Fruit fly (Drosophila melanogaster) whole organism, embryonic: ENCODE results near the gene CG43332.

Experiments
- Ada2b ChIP-seq: fragments of 200-800 bp; sonication (Bioruptor generic); IDR thresholded peaks from 2 replicates; pipeline ENCODE4 v1.3.6; 2022; ENCODE audit warnings: missing biosample characterization, missing genetic modification characterization
- Aef1 ChIP-seq: fragments of 200-800 bp; sonication (Bioruptor generic); IDR thresholded peaks from 3 replicates; pipeline ENCODE4 v1.3.6; 2022; ENCODE audit warnings: missing biosample characterization, missing genetic modification characterization
- CG10979 ChIP-seq: fragments of 200-800 bp; sonication (Bioruptor generic); optimal IDR thresholded peaks from 2 replicates; lab custom pipeline; 2018; ENCODE audit warnings: missing biosample characterization, mild to moderate bottlenecking, missing genetic modification characterization, moderate library complexity
- CG11398 ChIP-seq: fragments of 200-800 bp; sonication (Bioruptor generic); optimal IDR thresholded peaks from 2 replicates; lab custom pipeline; 2016; ENCODE audit warnings: missing biosample characterization, missing genetic modification characterization
- CG12391 ChIP-seq: fragments of 200-800 bp; sonication (Bioruptor generic); optimal IDR thresholded peaks from 3 replicates; lab custom pipeline; 2018; ENCODE audit warnings: missing biosample characterization, mild to moderate bottlenecking, missing genetic modification characterization, moderate library complexity
- CG12744 ChIP-seq: fragments of 200-800 bp; sonication (Bioruptor generic); optimal IDR thresholded peaks from 2 replicates; lab custom pipeline; 2016; ENCODE audit warnings: missing biosample characterization, missing genetic modification characterization
- CG13296 ChIP-seq: fragments of 200-800 bp; sonication (Bioruptor generic); optimal IDR thresholded peaks from 3 replicates; lab custom pipeline; 2018; ENCODE audit warnings: missing biosample characterization, mild to moderate bottlenecking, missing genetic modification characterization
- CG15269 ChIP-seq: fragments of 200-800 bp; sonication (Bioruptor generic); optimal IDR thresholded peaks from 2 replicates; lab custom pipeline; 2018; ENCODE audit warnings: missing biosample characterization, mild to moderate bottlenecking, missing genetic modification characterization, moderate library complexity
- CG1529 ChIP-seq: fragments of 200-800 bp; sonication (Bioruptor generic); optimal IDR thresholded peaks from 3 replicates; lab custom pipeline; 2018; ENCODE audit warnings: missing biosample characterization, missing genetic modification characterization
- CG17612 ChIP-seq: fragments of 200-800 bp; sonication (Bioruptor generic); IDR thresholded peaks from 2 replicates; pipeline ENCODE4 v1.3.6; 2022; ENCODE audit warnings: missing biosample characterization, missing genetic modification characterization
- CG2712 ChIP-seq: fragments of 200-800 bp; optimal IDR thresholded peaks from 3 replicates; lab custom pipeline; 2019; ENCODE audit warnings: missing biosample characterization, mild to moderate bottlenecking, missing genetic modification characterization, moderate library complexity
- CG30431 ChIP-seq: fragments of 200-800 bp; sonication (Bioruptor generic); optimal IDR thresholded peaks from 2 replicates; lab custom pipeline; 2017; ENCODE audit warnings: missing biosample characterization, missing genetic modification characterization
- CG6272 ChIP-seq: fragments of 200-800 bp; sonication (Bioruptor generic); IDR thresholded peaks from 2 replicates; pipeline ENCODE4 v1.3.6; 2022; ENCODE audit warnings: missing biosample characterization, missing genetic modification characterization
- CG6813 ChIP-seq: fragments of 200-800 bp; sonication (Bioruptor generic); optimal IDR thresholded peaks from 2 replicates; lab custom pipeline; 2017; ENCODE audit warnings: missing biosample characterization, missing genetic modification characterization, mild to moderate bottlenecking, moderate library complexity, missing genetic modification reagents
- CG8290 ChIP-seq, 3 experiments: fragments of 200-800 bp; sonication (Bioruptor generic); optimal IDR thresholded peaks; 2 replicates each; lab custom pipeline; 2016 to 2019; ENCODE audit warnings: missing biosample characterization in 3 of 3, missing genetic modification characterization in 3 of 3, mild to moderate bottlenecking in 2 of 3, moderate library complexity in 1 of 3
- CTCF ChIP-seq: fragments of 200-800 bp; sonication (Bioruptor generic); optimal IDR thresholded peaks from 2 replicates; lab custom pipeline; 2017; ENCODE audit warnings: missing biosample characterization, mild to moderate bottlenecking, missing genetic modification characterization, moderate library complexity
- D19A ChIP-seq: fragments of 200-800 bp; optimal IDR thresholded peaks from 3 replicates; lab custom pipeline; 2019; ENCODE audit warnings: missing biosample characterization, mild to moderate bottlenecking, missing genetic modification characterization, moderate library complexity
- Dbx ChIP-seq: fragments of 200-800 bp; sonication (Bioruptor generic); IDR thresholded peaks from 3 replicates; pipeline ENCODE4 v1.3.6; 2022; ENCODE audit warnings: missing biosample characterization, missing genetic modification characterization
- Dll ChIP-seq: fragments of 200-800 bp; sonication (Bioruptor generic); IDR thresholded peaks from 4 replicates; pipeline ENCODE4 v1.3.6; 2022; ENCODE audit warnings: missing biosample characterization, missing genetic modification characterization; ENCODE audit not compliant: partially characterized antibody
- NfI ChIP-seq: fragments of 200-800 bp; sonication (Bioruptor generic); optimal IDR thresholded peaks from 3 replicates; lab custom pipeline; 2018; ENCODE audit warnings: missing biosample characterization, mild to moderate bottlenecking, missing genetic modification characterization, moderate library complexity
- Oaz ChIP-seq: fragments of 200-800 bp; sonication (Bioruptor generic); IDR thresholded peaks from 2 replicates; pipeline ENCODE4 v1.3.6; 2022; ENCODE audit warnings: missing biosample characterization, missing genetic modification characterization
- Ravus ChIP-seq: fragments of 200-800 bp; sonication (Bioruptor generic); IDR thresholded peaks from 2 replicates; pipeline ENCODE4 v1.3.6; 2022; ENCODE audit warnings: missing biosample characterization, missing genetic modification characterization
- Spps ChIP-seq: fragments of 200-800 bp; sonication (Bioruptor generic); optimal IDR thresholded peaks from 2 replicates; lab custom pipeline; 2018; ENCODE audit warnings: missing biosample characterization, mild to moderate bottlenecking, missing genetic modification characterization
- Taf1 ChIP-seq: fragments of 200-800 bp; sonication (Bioruptor generic); IDR thresholded peaks from 2 replicates; pipeline ENCODE4 v1.3.6; 2022; ENCODE audit warnings: missing biosample characterization, missing genetic modification characterization
- Trl ChIP-seq, 3 experiments: fragments of >200 bp in 2 of 3; fragments of 200-800 bp in 1 of 3; sonication (Bioruptor generic) in 1 of 3; optimal IDR thresholded peaks; 2 replicates in 1 of 3; 3 replicates in 2 of 3; lab custom pipeline; 2016 to 2017; ENCODE audit warnings: missing biosample characterization in 1 of 3, missing genetic modification characterization in 1 of 3
- Xrp1 ChIP-seq: fragments of 200-800 bp; sonication (Bioruptor generic); IDR thresholded peaks from 2 replicates; pipeline ENCODE4 v1.3.6; 2022; ENCODE audit warnings: missing biosample characterization, missing genetic modification characterization
- amos ChIP-seq: fragments of 200-800 bp; sonication (Bioruptor generic); IDR thresholded peaks from 2 replicates; pipeline ENCODE4 v1.3.6; 2022; ENCODE audit warnings: missing biosample characterization, missing genetic modification characterization; ENCODE audit not compliant: partially characterized antibody
- caup ChIP-seq: fragments of 200-800 bp; sonication (Bioruptor generic); optimal IDR thresholded peaks from 3 replicates; lab custom pipeline; 2017; ENCODE audit warnings: missing biosample characterization, mild to moderate bottlenecking, missing genetic modification characterization, moderate library complexity; ENCODE audit not compliant: severe bottlenecking
- cg ChIP-seq: fragments of 200-800 bp; sonication (Bioruptor generic); optimal IDR thresholded peaks from 3 replicates; lab custom pipeline; 2019; ENCODE audit warnings: missing biosample characterization, mild to moderate bottlenecking, missing genetic modification characterization, moderate library complexity
- chinmo ChIP-seq: fragments of 200-800 bp; sonication (Bioruptor generic); IDR thresholded peaks from 4 replicates; pipeline ENCODE4 v1.3.6; 2022; ENCODE audit warnings: missing biosample characterization, missing genetic modification characterization; ENCODE audit not compliant: partially characterized antibody
- dan ChIP-seq: fragments of 200-800 bp; sonication (Bioruptor generic); IDR thresholded peaks from 2 replicates; pipeline ENCODE4 v1.3.6; 2022; ENCODE audit warnings: missing biosample characterization, missing genetic modification characterization
- danr ChIP-seq: fragments of 200-800 bp; sonication (Bioruptor generic); IDR thresholded peaks from 2 replicates; pipeline ENCODE4 v1.3.6; 2022; ENCODE audit warnings: missing biosample characterization, missing genetic modification characterization
- dpn ChIP-seq, 2 experiments: fragments of 200-800 bp; sonication (Bioruptor generic); optimal IDR thresholded peaks; 3 replicates each; lab custom pipeline; 2016; ENCODE audit warnings: missing biosample characterization in 2 of 2, missing genetic modification characterization in 2 of 2
- fd102C ChIP-seq: fragments of 200-800 bp; sonication (Bioruptor generic); optimal IDR thresholded peaks from 2 replicates; lab custom pipeline; 2018; ENCODE audit warnings: missing biosample characterization, mild to moderate bottlenecking, missing genetic modification characterization, moderate library complexity
- kni ChIP-seq: fragments of 200-800 bp; sonication (Bioruptor generic); optimal IDR thresholded peaks from 3 replicates; lab custom pipeline; 2017; ENCODE audit warnings: mild to moderate bottlenecking, missing biosample characterization, missing genetic modification reagents, missing genetic modification characterization
- pan ChIP-seq, 4 experiments: fragments of >200 bp in 3 of 4; fragments of 200-800 bp in 1 of 4; sonication (Bioruptor generic) in 1 of 4; optimal IDR thresholded peaks in 3 of 4; IDR thresholded peaks in 1 of 4; 2 replicates each; pipeline versions ENCODE4 v1.3.6 to Lab custom; 2017 to 2022; ENCODE audit warnings: missing biosample characterization in 2 of 4, missing genetic modification characterization in 2 of 4, mixed read lengths in 1 of 4
- ssp ChIP-seq: fragments of 200-800 bp; sonication (Bioruptor generic); IDR thresholded peaks from 2 replicates; pipeline ENCODE4 v1.3.6; 2022; ENCODE audit warnings: missing biosample characterization, missing genetic modification characterization
- wor ChIP-seq: fragments of 200-800 bp; sonication (Bioruptor generic); IDR thresholded peaks from 2 replicates; pipeline ENCODE4 v1.3.6; 2022; ENCODE audit warnings: missing biosample characterization, missing genetic modification characterization
- yki ChIP-seq: fragments of >200 bp; optimal IDR thresholded peaks from 3 replicates; lab custom pipeline; 2018

Gene CG43332

dm6 chr2L:14198341-14198740 lies 35.3 kb upstream of the CG43332 start (continued):
- TF ChIP-seq Taf1 (no peak), CG6272 (no peak), kni (GFP tag; lab: Kevin White, UChicago) (peak; percentile 56), fd102C (no peak), yki (lab: Kevin White, UChicago) (no peak), CG12744 (GFP tag; lab: Kevin White, UChicago) (no peak), CG15269 (tag; lab: Kevin White, UChicago) (no peak), NfI (GFP tag; lab: Kevin White, UChicago) (no peak), Oaz (GFP tag; lab: Robert Waterston, UW) (no peak), CG1529 (GFP tag; lab: Kevin White, UChicago) (no peak), pan (optimal IDR thresholded peaks at IDR 0.05; lab: Kevin White, UChicago) (no peak), pan (GFP tag; optimal IDR thresholded peaks at IDR 0.05 in 1 of 2, IDR thresholded peaks at IDR 0.05 in 1 of 2) (no peak), Spps (no peak), CG8290 (GFP tag; optimal IDR thresholded peaks at IDR 0.05; lab: Kevin White, UChicago) (no peak), CG8290 (tag; optimal IDR thresholded peaks at IDR 0.05; lab: Kevin White, UChicago) (no peak), dan (GFP tag; lab: Robert Waterston, UW) (no peak), CG13296 (GFP tag; lab: Kevin White, UChicago) (no peak), Aef1 (GFP tag; lab: Robert Waterston, UW) (peak; percentile 14; the same call in 1 of the 3 replicates), ssp (no peak), CG12391 (tag; lab: Kevin White, UChicago) (no peak), danr (GFP tag; lab: Robert Waterston, UW) (no peak), CG30431 (no peak), wor (GFP tag; lab: Robert Waterston, UW) (no peak), Dll (GFP tag; lab: Robert Waterston, UW) (no peak), caup (no peak), Ravus (GFP tag; lab: Robert Waterston, UW) (no peak), D19A (tag; lab: Kevin White, UChicago) (no peak), Ada2b (GFP tag; lab: Robert Waterston, UW) (0 out of 2 replicates have a peak, but pooled peaks have one; percentile 9), CG10979 (no peak), dpn (GFP tag; optimal IDR thresholded peaks at IDR 0.05; lab: Kevin White, UChicago) (no peak), cg (GFP tag; lab: Kevin White, UChicago) (no peak), CG11398 (GFP tag; lab: Kevin White, UChicago) (no peak), Xrp1 (GFP tag; lab: Robert Waterston, UW) (peak; percentile 18; the same call in 1 of the 2 replicates), amos (GFP tag; lab: Robert Waterston, UW) (no peak), CG2712 (tag; lab: Kevin White, UChicago) (peak; percentile 16), Trl (optimal IDR thresholded peaks at IDR 0.05; lab: Kevin White, UChicago) (no peak), Trl (GFP tag; optimal IDR thresholded peaks at IDR 0.05; lab: Kevin White, UChicago) (no peak), Dbx (no peak), CG17612 (GFP tag; lab: Robert Waterston, UW) (no peak)
- TF ChIP-seq, all 482 proteins: peak for 14

dm6 chr2L:14197195-14197594 lies 34.2 kb upstream of the CG43332 start:
- TF ChIP-seq CTCF (GFP tag; lab: Kevin White, UChicago) (peak; percentile 36), CG6813 (no peak), chinmo (GFP tag; lab: Robert Waterston, UW) (0 out of 4 replicates have a peak, but pooled peaks have one; percentile 2)
- TF ChIP-seq, all 482 proteins: peak for 2
